Worm (Caenorhabditis elegans): ENCODE results near the gene Y59A8B.24.

The Y59A8B.24 gene

ce11 chrV:17948036-17948691 lies 3.6 kb upstream of the Y59A8B.24 start:
- TF ChIP-seq ceh-2 (tag; optimal IDR thresholded peaks at IDR 0.05): no peak
- TF ChIP-seq ceh-45 (GFP tag; IDR thresholded peaks at IDR 0.05): no peak
- TF ChIP-seq F13H6.1 (tag; optimal IDR thresholded peaks at IDR 0.05): no peak
- TF ChIP-seq che-1 (tag; optimal IDR thresholded peaks at IDR 0.05): no peak
- TF ChIP-seq sox-4 (tag; optimal IDR thresholded peaks at IDR 0.05): no peak
- TF ChIP-seq ref-2 (tag; optimal IDR thresholded peaks at IDR 0.05): no peak
- TF ChIP-seq ceh-24 (tag; optimal IDR thresholded peaks at IDR 0.05): no peak
- no peak for TF ChIP-seq nhr-232 (tag; optimal IDR thresholded peaks at IDR 0.05)
- TF ChIP-seq sdc-2 (tag; optimal IDR thresholded peaks at IDR 0.05): no peak
- TF ChIP-seq ceh-22 (tag; optimal IDR thresholded peaks at IDR 0.05): no peak

- TF ChIP-seq C38D4.7 (GFP tag; optimal IDR thresholded peaks at IDR 0.05) (no peak), ztf-16 (tag; optimal IDR thresholded peaks at IDR 0.05) (no peak), syd-9 (tag; optimal IDR thresholded peaks at IDR 0.05) (no peak), ref-2 (tag; optimal IDR thresholded peaks at IDR 0.05) (no peak), ceh-48 (tag; optimal IDR thresholded peaks at IDR 0.05) (no peak), pha-4 (tag; optimal IDR thresholded peaks at IDR 0.05) (no peak), sox-4 (tag; optimal IDR thresholded peaks at IDR 0.05) (no peak), npax-4 (tag; optimal IDR thresholded peaks at IDR 0.05) (no peak), odd-2 (tag; optimal IDR thresholded peaks at IDR 0.05) (no peak), hlh-6 (tag; optimal IDR thresholded peaks at IDR 0.05) (no peak)
Measured at ce11 chrV:17949093-17949492, 2.7 kb upstream of the Y59A8B.24 start, which contains the start of gene dpy-21. Gene dpy-21, minus strand, starts transcription at chrV:17949193.

- TF ChIP-seq ref-2 (tag; optimal IDR thresholded peaks at IDR 0.05): peak; percentile 9
- no peak for TF ChIP-seq ceh-6 (GFP tag; optimal IDR thresholded peaks at IDR 0.05)
- TF ChIP-seq unc-55 (GFP tag; optimal IDR thresholded peaks at IDR 0.05): no peak
- TF ChIP-seq ceh-2 (tag; optimal IDR thresholded peaks at IDR 0.05): no peak
- no peak for TF ChIP-seq ttx-3 (tag; optimal IDR thresholded peaks at IDR 0.05)
- TF ChIP-seq elt-4 (tag; optimal IDR thresholded peaks at IDR 0.05): peak; percentile 34
- no peak for TF ChIP-seq F13H6.1 (tag; optimal IDR thresholded peaks at IDR 0.05)
- no peak for TF ChIP-seq ahr-1 (tag; optimal IDR thresholded peaks at IDR 0.05)
- no peak for TF ChIP-seq unc-86 (tag; optimal IDR thresholded peaks at IDR 0.05)
- TF ChIP-seq pros-1 (tag; optimal IDR thresholded peaks at IDR 0.05): no peak
- no peak for TF ChIP-seq hlh-30 (tag; optimal IDR thresholded peaks at IDR 0.05; ENCODE audit: insufficient read depth)
- no peak for TF ChIP-seq syd-9 (tag; optimal IDR thresholded peaks at IDR 0.05)
- TF ChIP-seq pag-3 (tag; optimal IDR thresholded peaks at IDR 0.05; ENCODE audit: borderline replicate concordance): peak; percentile 76
- no peak for TF ChIP-seq ceh-30 (tag; optimal IDR thresholded peaks at IDR 0.05)
- no peak for TF ChIP-seq ceh-24 (tag; optimal IDR thresholded peaks at IDR 0.05)
- TF ChIP-seq sox-2 (GFP tag; IDR thresholded peaks at IDR 0.05): no peak
- TF ChIP-seq hlh-6 (tag; optimal IDR thresholded peaks at IDR 0.05): no peak
- no peak for TF ChIP-seq sox-4 (tag; optimal IDR thresholded peaks at IDR 0.05)
Measured at ce11 chrV:17952280-17952679, 531 bp downstream of the Y59A8B.24 start.

ce11 chrV:17956109-17956508 lies 4.4 kb downstream of the Y59A8B.24 start:
- no peak for TF ChIP-seq ama-1 (optimal IDR thresholded peaks at IDR 0.05)
- TF ChIP-seq pha-2 (tag; optimal IDR thresholded peaks at IDR 0.05): no peak
- TF ChIP-seq unc-55 (GFP tag; optimal IDR thresholded peaks at IDR 0.05): no peak
- TF ChIP-seq ahr-1 (tag; optimal IDR thresholded peaks at IDR 0.05): no peak
- no peak for TF ChIP-seq hlh-8 (tag; optimal IDR thresholded peaks at IDR 0.05)
- no peak for TF ChIP-seq unc-42 (tag; optimal IDR thresholded peaks at IDR 0.05)
- TF ChIP-seq C08G9.2 (tag; optimal IDR thresholded peaks at IDR 0.05): no peak
- TF ChIP-seq dve-1 (tag; optimal IDR thresholded peaks at IDR 0.05): no peak
- no peak for TF ChIP-seq tbx-7 (tag; optimal IDR thresholded peaks at IDR 0.05)
- no peak for TF ChIP-seq ttx-3 (tag; optimal IDR thresholded peaks at IDR 0.05)
- no peak for TF ChIP-seq ceh-6 (GFP tag; optimal IDR thresholded peaks at IDR 0.05)
- no peak for TF ChIP-seq pag-3 (tag; optimal IDR thresholded peaks at IDR 0.05; ENCODE audit: borderline replicate concordance)
- TF ChIP-seq odd-2 (tag; optimal IDR thresholded peaks at IDR 0.05): no peak
- no peak for TF ChIP-seq T23F11.4 (GFP tag; optimal IDR thresholded peaks at IDR 0.05)
- no peak for TF ChIP-seq pha-4 (tag; optimal IDR thresholded peaks at IDR 0.05)
- no peak for TF ChIP-seq pat-9 (tag; optimal IDR thresholded peaks at IDR 0.05)
- no peak for TF ChIP-seq ceh-2 (tag; optimal IDR thresholded peaks at IDR 0.05)
- TF ChIP-seq pax-1 (tag; optimal IDR thresholded peaks at IDR 0.05): no peak
